Worm (Caenorhabditis elegans): ENCODE data around the gene Y40B10A.11.

Y40B10A.11 gene

DNA sequence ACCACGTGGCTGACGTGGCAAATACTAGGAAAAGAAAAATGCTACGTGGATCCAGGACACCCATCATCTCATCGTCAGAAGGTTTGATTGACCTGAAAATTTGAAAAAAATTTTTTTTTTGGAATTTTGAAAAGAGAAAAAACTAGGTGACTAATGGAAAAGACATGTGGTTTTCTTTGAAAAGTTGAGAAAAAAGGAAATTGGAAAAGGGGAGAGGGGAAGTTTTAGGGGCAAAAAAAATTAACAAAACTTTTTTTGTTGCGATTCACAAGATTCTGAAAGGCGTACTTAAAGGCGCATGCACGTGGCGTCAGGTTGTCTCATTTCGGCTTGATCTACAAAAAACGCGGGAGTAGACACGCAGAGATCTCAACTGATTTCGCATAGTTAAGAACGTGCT lies 21.4 kb upstream of the Y40B10A.11 start, which contains the start of gene Y40B10A.9:
TSS of gene Y40B10A.9 (minus strand) at position 101 of the 400 bp plus-strand sequence.
- no peak for TF ChIP-seq nhr-129 (tag; optimal IDR thresholded peaks at IDR 0.05)
- TF ChIP-seq ceh-82 (tag; optimal IDR thresholded peaks at IDR 0.05) = no peak
- TF ChIP-seq elt-1 (tag; optimal IDR thresholded peaks at IDR 0.05) = no peak
- no peak for TF ChIP-seq ama-1 (optimal IDR thresholded peaks at IDR 0.05)
- TF ChIP-seq crh-2 (tag; optimal IDR thresholded peaks at IDR 0.05) = no peak
- TF ChIP-seq nhr-10 (tag; optimal IDR thresholded peaks at IDR 0.05) = no peak
- TF ChIP-seq sma-9 (GFP tag; optimal IDR thresholded peaks at IDR 0.05) = no peak
- TF ChIP-seq sma-9 (tag; optimal IDR thresholded peaks at IDR 0.05) = no peak
- TF ChIP-seq blmp-1 (tag; optimal IDR thresholded peaks at IDR 0.05; ENCODE audit: insufficient read depth) = no peak
- no peak for TF ChIP-seq ztf-11 (tag; optimal IDR thresholded peaks at IDR 0.05)

- TF ChIP-seq lin-11 (tag; optimal IDR thresholded peaks at IDR 0.05) = no peak
- no peak for TF ChIP-seq unc-55 (GFP tag; optimal IDR thresholded peaks at IDR 0.05)
- no peak for TF ChIP-seq elt-3 (tag; optimal IDR thresholded peaks at IDR 0.05)
- TF ChIP-seq ZK546.5 (tag; optimal IDR thresholded peaks at IDR 0.05) = no peak
- TF ChIP-seq Y55F3AM.14 (GFP tag; optimal IDR thresholded peaks at IDR 0.05) = no peak
- no peak for TF ChIP-seq ztf-4 (tag; optimal IDR thresholded peaks at IDR 0.05)
- no peak for TF ChIP-seq nhr-237 (tag; optimal IDR thresholded peaks at IDR 0.05)
- no peak for TF ChIP-seq nhr-23 (tag; optimal IDR thresholded peaks at IDR 0.05)
- no peak for TF ChIP-seq egl-27 (tag; optimal IDR thresholded peaks at IDR 0.05)
- no peak for TF ChIP-seq lsy-2 (tag; optimal IDR thresholded peaks at IDR 0.05)
- no peak for TF ChIP-seq C34F6.9 (tag; optimal IDR thresholded peaks at IDR 0.05)
- no peak for TF ChIP-seq blmp-1 (tag; optimal IDR thresholded peaks at IDR 0.05; ENCODE audit: insufficient read depth)
- TF ChIP-seq nhr-10 (tag; optimal IDR thresholded peaks at IDR 0.05) = no peak
- no peak for TF ChIP-seq peb-1 (tag; optimal IDR thresholded peaks at IDR 0.05)
- TF ChIP-seq lin-39 (tag; optimal IDR thresholded peaks at IDR 0.05) = no peak
- TF ChIP-seq skn-1 (tag; optimal IDR thresholded peaks at IDR 0.05) = no peak
- no peak for TF ChIP-seq sma-3 (GFP tag; optimal IDR thresholded peaks at IDR 0.05)
- no peak for TF ChIP-seq sem-4 (tag; optimal IDR thresholded peaks at IDR 0.05)
- no peak for TF ChIP-seq ceh-16 (tag; optimal IDR thresholded peaks at IDR 0.05)
- no peak for TF ChIP-seq unc-62 (GFP tag; optimal IDR thresholded peaks at IDR 0.05)
These were observed 17.5 kb upstream of the Y40B10A.11 start for ce11 chrV:2068728-2069443.

DNA sequence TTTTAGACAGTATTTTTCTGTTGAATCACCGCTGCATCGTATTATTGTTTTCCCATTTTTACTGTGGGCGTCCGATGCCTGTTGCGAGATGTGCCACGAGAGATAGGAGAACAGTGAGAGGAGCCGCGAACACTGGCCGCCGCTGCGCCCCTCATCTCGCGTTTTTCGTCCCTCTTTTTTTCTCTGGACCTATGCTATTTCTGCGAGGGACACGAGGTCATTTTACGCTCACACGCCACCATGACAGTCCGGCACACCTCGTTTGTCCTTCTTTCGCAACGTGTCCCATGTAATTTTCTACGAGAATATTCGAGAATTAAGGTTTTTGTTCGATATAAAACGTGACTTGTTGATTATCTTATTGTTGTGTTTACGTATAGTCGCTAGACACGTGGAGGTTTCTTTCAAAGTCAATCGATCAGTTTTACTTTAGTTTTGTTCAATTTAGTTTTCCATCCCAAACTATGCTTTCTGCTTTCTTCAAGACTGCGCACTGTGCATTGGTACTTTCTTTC lies 16.6 kb upstream of the Y40B10A.11 start, which contains the start of gene lbp-9:
TSS of gene lbp-9 (plus strand) at position 465 of the 515 bp plus-strand sequence.
- TF ChIP-seq nhr-12 (tag; optimal IDR thresholded peaks at IDR 0.05) (no peak), mdl-1 (tag; optimal IDR thresholded peaks at IDR 0.05) (peak in 1 of 2 experiments; percentile 53), fos-1 (tag; optimal IDR thresholded peaks at IDR 0.05) (peak; percentile 34), ceh-82 (tag; optimal IDR thresholded peaks at IDR 0.05) (no peak), blmp-1 (tag; optimal IDR thresholded peaks at IDR 0.05; ENCODE audit: insufficient read depth) (peak; percentile 2), zag-1 (tag; optimal IDR thresholded peaks at IDR 0.05) (no peak), sem-4 (tag; optimal IDR thresholded peaks at IDR 0.05) (peak; percentile 1), ceh-16 (tag; optimal IDR thresholded peaks at IDR 0.05) (no peak), crh-2 (tag; optimal IDR thresholded peaks at IDR 0.05) (peak; percentile 83), unc-39 (tag; optimal IDR thresholded peaks at IDR 0.05) (no peak), ztf-4 (tag; optimal IDR thresholded peaks at IDR 0.05) (peak; percentile 64), mab-5 (tag; optimal IDR thresholded peaks at IDR 0.05) (no peak), alr-1 (tag; optimal IDR thresholded peaks at IDR 0.05) (no peak), lin-13 (GFP tag; optimal IDR thresholded peaks at IDR 0.05) (no peak), gmeb-1 (tag; optimal IDR thresholded peaks at IDR 0.05) (peak; percentile 26), nhr-23 (tag; optimal IDR thresholded peaks at IDR 0.05) (no peak), nhr-10 (tag; optimal IDR thresholded peaks at IDR 0.05) (no peak), egl-27 (tag; optimal IDR thresholded peaks at IDR 0.05) (peak; percentile 20), sma-3 (GFP tag; optimal IDR thresholded peaks at IDR 0.05) (peak; percentile 72), nhr-77 (tag; optimal IDR thresholded peaks at IDR 0.05) (no peak), peb-1 (tag; optimal IDR thresholded peaks at IDR 0.05) (no peak), mbf-1 (tag; optimal IDR thresholded peaks at IDR 0.05) (no peak), dmd-4 (tag; optimal IDR thresholded peaks at IDR 0.05) (no peak), F13H6.1 (tag; optimal IDR thresholded peaks at IDR 0.05) (peak; percentile 25), ZK546.5 (tag; optimal IDR thresholded peaks at IDR 0.05) (no peak), nhr-129 (tag; optimal IDR thresholded peaks at IDR 0.05) (peak; percentile 79), aly-2 (tag; optimal IDR thresholded peaks at IDR 0.05) (no peak), ama-1 (optimal IDR thresholded peaks at IDR 0.05) (no peak), nhr-25 (tag; optimal IDR thresholded peaks at IDR 0.05) (peak; percentile 87), sma-9 (GFP tag; optimal IDR thresholded peaks at IDR 0.05) (peak; percentile 49), sma-9 (tag; optimal IDR thresholded peaks at IDR 0.05) (no peak), C34F6.9 (tag; optimal IDR thresholded peaks at IDR 0.05) (peak; percentile 88), lsy-2 (tag; optimal IDR thresholded peaks at IDR 0.05) (peak in 1 of 2 experiments; percentile 59), nhr-21 (tag; optimal IDR thresholded peaks at IDR 0.05) (no peak), Y55F3AM.14 (GFP tag; optimal IDR thresholded peaks at IDR 0.05) (no peak), elt-3 (tag; optimal IDR thresholded peaks at IDR 0.05) (no peak), nhr-11 (tag; optimal IDR thresholded peaks at IDR 0.05) (no peak), unc-62 (GFP tag; optimal IDR thresholded peaks at IDR 0.05) (no peak)

Data from whole organism, L2 larva.